Worm (Caenorhabditis elegans) whole organism, young adult: Measurements from ENCODE around the gene Y54G2A.16.

ENCODE experiments used
- akir-1 ChIP-seq: fragments of 200-800 bp; sonication (Bioruptor generic); optimal IDR thresholded peaks from 2 replicates; lab custom pipeline; 2018; ENCODE audit warnings: mild to moderate bottlenecking, missing genetic modification characterization, moderate library complexity, missing compliant biosample characterization
- hmg-20 ChIP-seq: fragments of 200-800 bp; sonication (Bioruptor generic); IDR thresholded peaks from 2 replicates; pipeline ENCODE4 v1.3.6; 2022; ENCODE audit warnings: missing genetic modification reagents, missing genetic modification characterization, missing compliant biosample characterization
- madf-10 ChIP-seq: sonication (generic microtip); optimal IDR thresholded peaks from 2 replicates; lab custom pipeline; 2016; ENCODE audit warnings: mild to moderate bottlenecking, missing genetic modification characterization, missing compliant biosample characterization
- snpc-1.3 ChIP-seq: sonication (generic microtip); optimal IDR thresholded peaks from 2 replicates; lab custom pipeline; 2017; ENCODE audit warnings: missing genetic modification characterization, mild to moderate bottlenecking, missing compliant biosample characterization, antibody characterized with exemption, moderate library complexity, missing genotype, missing genetic modification reagents; ENCODE audit not compliant: insufficient read depth
- snpc-4 ChIP-seq, 5 experiments: fragments of 150-350 bp in 1 of 5; sonication (generic microtip) in 4 of 5; optimal IDR thresholded peaks; 2 replicates each; lab custom pipeline; 2014 to 2018; ENCODE audit warnings: missing genetic modification characterization in 5 of 5, missing biosample characterization in 3 of 5, antibody characterized with exemption in 2 of 5, mild to moderate bottlenecking in 2 of 5, missing compliant biosample characterization in 2 of 5, missing genotype in 2 of 5, moderate library complexity in 2 of 5, missing genetic modification reagents in 1 of 5

ce11 chrIV:2841260-2841659, 23.4 kb downstream of the Y54G2A.16 start, which contains the start of gene clec-83:
- no peak for TF ChIP-seq snpc-4 (GFP tag; optimal IDR thresholded peaks at IDR 0.05; lab: Kevin White, UChicago)
- TF ChIP-seq snpc-4 (tag; optimal IDR thresholded peaks at IDR 0.05; lab: Kevin White, UChicago) = no peak
- TF ChIP-seq hmg-20 (GFP tag; lab: Robert Waterston, UW) = no peak
- TF ChIP-seq akir-1 (GFP tag; lab: Kevin White, UChicago) = no peak
- TF ChIP-seq snpc-1.3 = no peak
- TF ChIP-seq madf-10 (tag; lab: Kevin White, UChicago) = no peak
